Worm (Caenorhabditis elegans) whole organism, L4 larva: ENCODE data around the gene F26G1.2.

ENCODE experiments used
- cey-2 ChIP-seq: sonication (generic microtip); optimal IDR thresholded peaks from 3 replicates; lab custom pipeline; 2017; ENCODE audit warnings: missing genetic modification characterization, mild to moderate bottlenecking, missing compliant biosample characterization, antibody characterized with exemption, borderline replicate concordance; ENCODE audit not compliant: insufficient read depth
- fkh-10 ChIP-seq: fragments of 150-350 bp; optimal IDR thresholded peaks from 2 replicates; lab custom pipeline; 2014; ENCODE audit warnings: missing biosample characterization, missing genetic modification reagents, missing genetic modification characterization
- lin-39 ChIP-seq: fragments of 150-350 bp; optimal IDR thresholded peaks from 2 replicates; lab custom pipeline; 2014; ENCODE audit warnings: missing biosample characterization, missing genetic modification reagents, missing genetic modification characterization
- nhr-28 ChIP-seq: fragments of 150-350 bp; optimal IDR thresholded peaks from 2 replicates; lab custom pipeline; 2014; ENCODE audit warnings: missing biosample characterization, missing genetic modification characterization

- no peak for TF ChIP-seq lin-39 (tag; lab: Kevin White, UChicago)
- peak; percentile 80 for TF ChIP-seq nhr-28 (tag; lab: Kevin White, UChicago)
- no peak for TF ChIP-seq fkh-10 (GFP tag; lab: Kevin White, UChicago)
- TF ChIP-seq cey-2 (tag; lab: Kevin White, UChicago), result no peak
Measured at ce11 chrII:4715676-4716075, 47.2 kb upstream of the F26G1.2 start, which contains the start of gene F41C3.8.
